Fruit fly (Drosophila melanogaster): ENCODE results near the gene CG13679.

- no peak for TF ChIP-seq EcR (GFP tag; optimal IDR thresholded peaks at IDR 0.05)
- no peak for TF ChIP-seq gl (tag; optimal IDR thresholded peaks at IDR 0.05)
- TF ChIP-seq CG32121 (GFP tag; IDR thresholded peaks at IDR 0.05) = no peak
- no peak for TF ChIP-seq CG8159 (tag; optimal IDR thresholded peaks at IDR 0.05)
- no peak for TF ChIP-seq CG34367 (tag; optimal IDR thresholded peaks at IDR 0.05)
- no peak for TF ChIP-seq CG14655 (GFP tag; optimal IDR thresholded peaks at IDR 0.05)
- TF ChIP-seq CG10348 (GFP tag; IDR thresholded peaks at IDR 0.05) = no peak
- no peak for TF ChIP-seq Pif1A (GFP tag; optimal IDR thresholded peaks at IDR 0.05)
Measured at dm6 chr3L:8211590-8211989, 9.0 kb downstream of the CG13679 start, which contains the start of gene CG8006.

Data from whole organism, pupa.